Fruit fly (Drosophila melanogaster): ENCODE results near the gene CG7382.

CG7382 gene

dm6 chr2L:5491220-5491619 is 28.5 kb downstream of the CG7382 start (continued):
- TF ChIP-seq CG2889 (GFP tag; IDR thresholded peaks at IDR 0.05) (no peak), HLH3B (GFP tag; IDR thresholded peaks at IDR 0.05) (no peak), Stat92E (GFP tag; optimal IDR thresholded peaks at IDR 0.05) (no peak), CG7271 (tag; optimal IDR thresholded peaks at IDR 0.05) (no peak), eyg (GFP tag; optimal IDR thresholded peaks at IDR 0.05) (no peak), CG1603 (tag; optimal IDR thresholded peaks at IDR 0.05) (peak; percentile 69), CG15696 (tag; optimal IDR thresholded peaks at IDR 0.05) (peak; percentile 47), CG10267 (tag; optimal IDR thresholded peaks at IDR 0.05) (peak; percentile 15), Xbp1 (GFP tag; optimal IDR thresholded peaks at IDR 0.05) (peak; percentile 13), Oli (tag; optimal IDR thresholded peaks at IDR 0.05) (no peak)

dm6 chr2L:5489757-5490359 is 29.8 kb downstream of the CG7382 start:
- TF ChIP-seq Hr39 (optimal IDR thresholded peaks at IDR 0.05): peak; percentile 40
- TF ChIP-seq Side (GFP tag; optimal IDR thresholded peaks at IDR 0.05): no peak
- 0 out of 2 replicates have a peak, but pooled peaks have one; percentile 24 for TF ChIP-seq Ptx1 (GFP tag; IDR thresholded peaks at IDR 0.05)
- TF ChIP-seq Blimp-1 (GFP tag; optimal IDR thresholded peaks at IDR 0.05): peak; percentile 17
- no peak for TF ChIP-seq Vsx1 (GFP tag; optimal IDR thresholded peaks at IDR 0.05)
- TF ChIP-seq prd (optimal IDR thresholded peaks at IDR 0.05): no peak
- TF ChIP-seq prd (GFP tag; IDR thresholded peaks at IDR 0.05): peak; percentile 42; the same call in 2 of the 3 replicates
- TF ChIP-seq ttk (GFP tag; IDR thresholded peaks at IDR 0.05): 0 out of 2 replicates have a peak, but pooled peaks have one; percentile 29
- TF ChIP-seq nom (GFP tag; optimal IDR thresholded peaks at IDR 0.05): peak; percentile 67
- no peak for TF ChIP-seq D (optimal IDR thresholded peaks at IDR 0.05)
- no peak for TF ChIP-seq D (GFP tag; optimal IDR thresholded peaks at IDR 0.05)
- TF ChIP-seq CG6791 (GFP tag; IDR thresholded peaks at IDR 0.05; ENCODE audit: partially characterized antibody): peak; percentile 39; the same call in 1 of the 3 replicates
- peak; percentile 46; the same call in 1 of the 2 replicates for TF ChIP-seq ara (GFP tag; IDR thresholded peaks at IDR 0.05)
- TF ChIP-seq sqz (GFP tag; optimal IDR thresholded peaks at IDR 0.05): peak; percentile 60
- no peak for TF ChIP-seq slbo (GFP tag; IDR thresholded peaks at IDR 0.05)
- no peak for TF ChIP-seq sens (GFP tag)
- no peak for TF ChIP-seq dpn (GFP tag; optimal IDR thresholded peaks at IDR 0.05)
- TF ChIP-seq CG2199 (GFP tag; IDR thresholded peaks at IDR 0.05): peak; percentile 73; the same call in 2 of the 3 replicates
- peak; percentile 74 for TF ChIP-seq kah (GFP tag; optimal IDR thresholded peaks at IDR 0.05)
- TF ChIP-seq Ets97D (GFP tag; optimal IDR thresholded peaks at IDR 0.05): no peak
- TF ChIP-seq Lhr (GFP tag; optimal IDR thresholded peaks at IDR 0.05): no peak
- TF ChIP-seq Dfd (GFP tag; optimal IDR thresholded peaks at IDR 0.05): peak in 1 of 2 experiments; percentile 34
- peak; percentile 54 for TF ChIP-seq D19B (GFP tag; optimal IDR thresholded peaks at IDR 0.05)
- TF ChIP-seq CG32772 (GFP tag; IDR thresholded peaks at IDR 0.05): peak; percentile 78
- TF ChIP-seq Gsc (GFP tag; IDR thresholded peaks at IDR 0.05): 0 out of 2 replicates have a peak, but pooled peaks have one; percentile 26
- peak; percentile 33; the same call in 1 of the 2 replicates for TF ChIP-seq CG14441 (GFP tag; IDR thresholded peaks at IDR 0.05)
- 0 out of 4 replicates have a peak, but pooled peaks have one; percentile 15 for TF ChIP-seq chinmo (GFP tag; IDR thresholded peaks at IDR 0.05; ENCODE audit: partially characterized antibody)
- peak; percentile 8 for TF ChIP-seq CG11504 (tag; optimal IDR thresholded peaks at IDR 0.05)
- no peak for TF ChIP-seq pan (optimal IDR thresholded peaks at IDR 0.05)
- TF ChIP-seq pan (GFP tag; optimal IDR thresholded peaks at IDR 0.05 in 1 of 2, IDR thresholded peaks at IDR 0.05 in 1 of 2): peak in 1 of 2 experiments; percentile 46
- TF ChIP-seq Hey (tag; optimal IDR thresholded peaks at IDR 0.05): no peak
- peak; percentile 69 for TF ChIP-seq CG4360 (GFP tag; IDR thresholded peaks at IDR 0.05)
- no peak for TF ChIP-seq emc (GFP tag; optimal IDR thresholded peaks at IDR 0.05)
- peak; percentile 21; the same call in 1 of the 3 replicates for TF ChIP-seq CG7963 (GFP tag; IDR thresholded peaks at IDR 0.05; ENCODE audit: partially characterized antibody)
- peak; percentile 25 for TF ChIP-seq kni (GFP tag; optimal IDR thresholded peaks at IDR 0.05)

All from whole organism, embryonic.